Fruit fly (Drosophila melanogaster) whole organism, prepupa: ENCODE measurements around the gene CG31013.

ENCODE experiments used
- Blimp-1 ChIP-seq: fragments of 200-800 bp; sonication (Bioruptor generic); optimal IDR thresholded peaks from 3 replicates; lab custom pipeline; 2017; ENCODE audit warnings: missing biosample characterization, missing genetic modification characterization, mild to moderate bottlenecking, moderate library complexity, missing genetic modification reagents
- CG10631 ChIP-seq: fragments of 200-800 bp; sonication (Bioruptor generic); optimal IDR thresholded peaks from 2 replicates; lab custom pipeline; 2016; ENCODE audit warnings: missing biosample characterization, missing genetic modification characterization
- CG10669 ChIP-seq: fragments of 200-800 bp; sonication (Bioruptor generic); optimal IDR thresholded peaks from 3 replicates; lab custom pipeline; 2018; ENCODE audit warnings: missing biosample characterization, mild to moderate bottlenecking, missing genetic modification characterization, moderate library complexity
- CG11902 ChIP-seq: fragments of 200-800 bp; sonication (Bioruptor generic); optimal IDR thresholded peaks from 3 replicates; lab custom pipeline; 2016; ENCODE audit warnings: missing biosample characterization, missing genetic modification characterization
- CG1621 ChIP-seq: fragments of 200-800 bp; sonication (Bioruptor generic); optimal IDR thresholded peaks from 3 replicates; lab custom pipeline; 2018; ENCODE audit warnings: missing biosample characterization, mild to moderate bottlenecking, missing genetic modification characterization
- CG16779 ChIP-seq: fragments of 200-800 bp; sonication (Bioruptor generic); optimal IDR thresholded peaks from 3 replicates; lab custom pipeline; 2017; ENCODE audit warnings: missing biosample characterization, mild to moderate bottlenecking, missing genetic modification characterization
- CG3032 ChIP-seq: fragments of 200-800 bp; optimal IDR thresholded peaks from 2 replicates; lab custom pipeline; 2019; ENCODE audit warnings: missing biosample characterization, mild to moderate bottlenecking, missing genetic modification characterization, moderate library complexity
- CG32006 ChIP-seq: fragments of 200-800 bp; sonication (Bioruptor generic); optimal IDR thresholded peaks from 3 replicates; lab custom pipeline; 2017; ENCODE audit warnings: missing biosample characterization, mild to moderate bottlenecking, missing genetic modification characterization
- CG3919 ChIP-seq: fragments of 200-800 bp; sonication (Bioruptor generic); optimal IDR thresholded peaks from 3 replicates; lab custom pipeline; 2016; ENCODE audit warnings: missing biosample characterization, missing genetic modification characterization
- CG6163 ChIP-seq: fragments of 200-800 bp; sonication (Bioruptor generic); IDR thresholded peaks from 3 replicates; pipeline ENCODE4 v1.3.6; 2022; ENCODE audit warnings: missing biosample characterization, missing genetic modification characterization
- CG6808 ChIP-seq: fragments of 200-800 bp; sonication (Bioruptor generic); optimal IDR thresholded peaks from 3 replicates; lab custom pipeline; 2017; ENCODE audit warnings: missing biosample characterization, missing genetic modification characterization, mild to moderate bottlenecking, moderate library complexity, missing genetic modification reagents
- CG6854 ChIP-seq: fragments of 200-800 bp; sonication (Bioruptor generic); optimal IDR thresholded peaks from 2 replicates; lab custom pipeline; 2017; ENCODE audit warnings: missing biosample characterization, mild to moderate bottlenecking, missing genetic modification characterization
- CG7368 ChIP-seq: fragments of 200-800 bp; sonication (Bioruptor generic); optimal IDR thresholded peaks from 3 replicates; lab custom pipeline; 2016; ENCODE audit warnings: missing biosample characterization, missing genetic modification characterization
- CG8319 ChIP-seq: fragments of 200-800 bp; sonication (Bioruptor generic); optimal IDR thresholded peaks from 3 replicates; lab custom pipeline; 2016; ENCODE audit warnings: missing biosample characterization, missing genetic modification characterization
- CG8632 ChIP-seq: fragments of 200-800 bp; sonication (Bioruptor generic); optimal IDR thresholded peaks from 3 replicates; lab custom pipeline; 2016; ENCODE audit warnings: missing biosample characterization, missing genetic modification characterization
- Eip75B ChIP-seq: fragments of 200-800 bp; sonication (Bioruptor generic); optimal IDR thresholded peaks from 3 replicates; lab custom pipeline; 2016; ENCODE audit warnings: missing biosample characterization, missing genetic modification characterization
- Eip93F ChIP-seq: fragments of 200-800 bp; sonication (Bioruptor generic); optimal IDR thresholded peaks from 2 replicates; lab custom pipeline; 2016; ENCODE audit warnings: missing biosample characterization, mild to moderate bottlenecking, missing genetic modification characterization
- Ets21C ChIP-seq: fragments of 200-800 bp; sonication (Bioruptor generic); optimal IDR thresholded peaks from 3 replicates; lab custom pipeline; 2016; ENCODE audit warnings: missing biosample characterization, missing genetic modification characterization
- Hr39 ChIP-seq: fragments of 200-800 bp; sonication (Bioruptor generic); optimal IDR thresholded peaks from 2 replicates; lab custom pipeline; 2016; ENCODE audit warnings: missing biosample characterization, missing genetic modification characterization
- Hr4 ChIP-seq: fragments of 200-800 bp; sonication (Bioruptor generic); optimal IDR thresholded peaks from 3 replicates; lab custom pipeline; 2016; ENCODE audit warnings: missing biosample characterization, missing genetic modification characterization
- Lpt ChIP-seq: fragments of 200-800 bp; sonication (Bioruptor generic); optimal IDR thresholded peaks from 3 replicates; lab custom pipeline; 2016; ENCODE audit warnings: missing biosample characterization, missing genetic modification characterization
- OdsH ChIP-seq: fragments of 200-800 bp; sonication (Bioruptor generic); optimal IDR thresholded peaks from 3 replicates; lab custom pipeline; 2016; ENCODE audit warnings: missing biosample characterization, missing genetic modification characterization
- Smox ChIP-seq: fragments of 200-800 bp; sonication (Bioruptor generic); optimal IDR thresholded peaks from 3 replicates; lab custom pipeline; 2016; ENCODE audit warnings: missing biosample characterization, missing genetic modification characterization
- Sox15 ChIP-seq: fragments of 200-800 bp; sonication (Bioruptor generic); optimal IDR thresholded peaks from 3 replicates; lab custom pipeline; 2016; ENCODE audit warnings: missing biosample characterization, missing genetic modification characterization
- achi ChIP-seq: fragments of 200-800 bp; sonication (Bioruptor generic); optimal IDR thresholded peaks from 3 replicates; lab custom pipeline; 2016; ENCODE audit warnings: missing biosample characterization, missing genetic modification characterization
- eg ChIP-seq: fragments of 200-800 bp; sonication (Bioruptor generic); IDR thresholded peaks from 3 replicates; pipeline ENCODE4 v1.3.6; 2022; ENCODE audit warnings: missing biosample characterization, missing genetic modification characterization
- esn ChIP-seq: fragments of 200-800 bp; sonication (Bioruptor generic); optimal IDR thresholded peaks from 2 replicates; lab custom pipeline; 2016; ENCODE audit warnings: missing biosample characterization, mild to moderate bottlenecking, missing genetic modification characterization, moderate library complexity
- fd59A ChIP-seq: fragments of 200-800 bp; sonication (Bioruptor generic); optimal IDR thresholded peaks from 2 replicates; lab custom pipeline; 2017; ENCODE audit warnings: missing biosample characterization, mild to moderate bottlenecking, missing genetic modification characterization, missing genetic modification reagents
- fd85E ChIP-seq: fragments of 200-800 bp; sonication (Bioruptor generic); optimal IDR thresholded peaks from 3 replicates; lab custom pipeline; 2016; ENCODE audit warnings: missing biosample characterization, missing genetic modification characterization
- pdm3 ChIP-seq: fragments of 200-800 bp; sonication (Bioruptor generic); optimal IDR thresholded peaks from 3 replicates; lab custom pipeline; 2016; ENCODE audit warnings: missing biosample characterization, missing genetic modification characterization
- salr ChIP-seq, 2 experiments: fragments of 200-800 bp; sonication (Bioruptor generic); optimal IDR thresholded peaks; 3 replicates each; lab custom pipeline; 2016 to 2018; ENCODE audit warnings: missing biosample characterization in 2 of 2, missing genetic modification characterization in 2 of 2, mild to moderate bottlenecking in 1 of 2
- spab ChIP-seq: fragments of 200-800 bp; sonication (Bioruptor generic); optimal IDR thresholded peaks from 2 replicates; lab custom pipeline; 2017; ENCODE audit warnings: missing biosample characterization, mild to moderate bottlenecking, missing genetic modification characterization, missing genetic modification reagents
- svp ChIP-seq: fragments of 200-800 bp; sonication (Bioruptor generic); peaks from one replicate; lab custom pipeline; 2016; ENCODE audit warnings: missing biosample characterization, missing genetic modification characterization

The CG31013 gene

dm6 chr3R:30648851-30649250 lies 3.2 kb upstream of the CG31013 start, which contains the start of gene CG34432:
Gene CG34432, plus strand, starts transcription at chr3R:30649151.
- TF ChIP-seq CG32006 (GFP tag; lab: Kevin White, UChicago) (no peak), spab (GFP tag; lab: Kevin White, UChicago) (no peak), CG1621 (no peak)

- TF ChIP-seq CG8319 (GFP tag; lab: Kevin White, UChicago) (no peak), achi (GFP tag; lab: Kevin White, UChicago) (no peak), esn (no peak), CG3032 (tag; lab: Kevin White, UChicago) (no peak), svp (no peak), Sox15 (GFP tag; lab: Kevin White, UChicago) (no peak), pdm3 (GFP tag; lab: Kevin White, UChicago) (no peak), eg (GFP tag; lab: Robert Waterston, UW) (no peak), CG10669 (GFP tag; lab: Kevin White, UChicago) (no peak), spab (GFP tag; lab: Kevin White, UChicago) (no peak), CG7368 (GFP tag; lab: Kevin White, UChicago) (no peak), Eip93F (no peak), CG6163 (GFP tag; lab: Robert Waterston, UW) (no peak), Eip75B (GFP tag; lab: Kevin White, UChicago) (no peak), fd59A (GFP tag; lab: Kevin White, UChicago) (no peak), Hr4 (GFP tag; lab: Kevin White, UChicago) (no peak), salr (GFP tag; optimal IDR thresholded peaks at IDR 0.05; lab: Kevin White, UChicago) (no peak), OdsH (GFP tag; lab: Kevin White, UChicago) (no peak), Ets21C (GFP tag; lab: Kevin White, UChicago) (no peak)
Measured at dm6 chr3R:30648451-30648850, 2.8 kb upstream of the CG31013 start, which contains the start of gene PH4alphaPV. Gene PH4alphaPV, minus strand, starts transcription at chr3R:30648551.

- no peak for TF ChIP-seq CG11902 (GFP tag; lab: Kevin White, UChicago)
- TF ChIP-seq Hr39 (GFP tag; lab: Kevin White, UChicago), result no peak
- peak; percentile 6 for TF ChIP-seq CG32006 (GFP tag; lab: Kevin White, UChicago)
- no peak for TF ChIP-seq CG8632 (GFP tag; lab: Kevin White, UChicago)
- TF ChIP-seq CG7368 (GFP tag; lab: Kevin White, UChicago), result no peak
- TF ChIP-seq salr (GFP tag; optimal IDR thresholded peaks at IDR 0.05; lab: Kevin White, UChicago), result no peak
- no peak for TF ChIP-seq CG8319 (GFP tag; lab: Kevin White, UChicago)
- peak; percentile 9 for TF ChIP-seq CG10631
- TF ChIP-seq CG6808 (GFP tag; lab: Kevin White, UChicago), result no peak
- no peak for TF ChIP-seq Blimp-1 (GFP tag; lab: Kevin White, UChicago)
- TF ChIP-seq CG16779 (tag; lab: Kevin White, UChicago), result no peak
- TF ChIP-seq svp, result peak; percentile 6
- no peak for TF ChIP-seq eg (GFP tag; lab: Robert Waterston, UW)
- no peak for TF ChIP-seq fd85E (GFP tag; lab: Kevin White, UChicago)
- TF ChIP-seq CG3032 (tag; lab: Kevin White, UChicago), result no peak
- no peak for TF ChIP-seq Smox (GFP tag; lab: Kevin White, UChicago)
- TF ChIP-seq Lpt (GFP tag; lab: Kevin White, UChicago), result no peak
- TF ChIP-seq CG3919 (GFP tag; lab: Kevin White, UChicago), result peak; percentile 8
- TF ChIP-seq CG6854 (GFP tag; lab: Kevin White, UChicago), result no peak
Measured at dm6 chr3R:30643240-30643639, 2.4 kb downstream of the CG31013 start.

dm6 chr3R:30628928-30629327 lies 16.8 kb downstream of the CG31013 start, which contains the start of gene CG2267:
Gene CG2267, minus strand, starts transcription at chr3R:30629028.
- no peak for TF ChIP-seq spab (GFP tag; lab: Kevin White, UChicago)
- TF ChIP-seq CG10669 (GFP tag; lab: Kevin White, UChicago), result no peak
- no peak for TF ChIP-seq Smox (GFP tag; lab: Kevin White, UChicago)
- no peak for TF ChIP-seq Ets21C (GFP tag; lab: Kevin White, UChicago)
